Worm (Caenorhabditis elegans) whole organism, L4 larva: ENCODE results near the gene dhs-14.

Source experiments
- ceh-20 ChIP-seq: fragments of 200-800 bp; sonication (Bioruptor generic); IDR thresholded peaks from 2 replicates; pipeline ENCODE4 v1.3.6; 2022; ENCODE audit warnings: missing genetic modification reagents, missing genetic modification characterization, missing compliant biosample characterization
- ceh-82 ChIP-seq: sonication (generic microtip); optimal IDR thresholded peaks from 2 replicates; lab custom pipeline; 2017; ENCODE audit warnings: missing biosample characterization, missing genetic modification characterization
- hlh-11 ChIP-seq: fragments of 200-800 bp; sonication (Bioruptor generic); optimal IDR thresholded peaks from 2 replicates; lab custom pipeline; 2018; ENCODE audit warnings: mild to moderate bottlenecking, missing genetic modification characterization, missing compliant biosample characterization
- lin-13 ChIP-seq: fragments of 150-350 bp; optimal IDR thresholded peaks from 2 replicates; lab custom pipeline; 2014; ENCODE audit warnings: missing biosample characterization, missing genetic modification reagents, missing genetic modification characterization
- lin-39 ChIP-seq: fragments of 150-350 bp; optimal IDR thresholded peaks from 2 replicates; lab custom pipeline; 2014; ENCODE audit warnings: missing biosample characterization, missing genetic modification reagents, missing genetic modification characterization
- lsy-2 ChIP-seq, 2 experiments: fragments of 150-350 bp in 1 of 2; sonication (generic microtip) in 1 of 2; optimal IDR thresholded peaks; 2 replicates each; lab custom pipeline; 2014 to 2017; ENCODE audit warnings: missing biosample characterization in 2 of 2, missing genetic modification characterization in 2 of 2
- mdl-1 ChIP-seq, 2 experiments: fragments of 150-350 bp in 1 of 2; sonication (generic microtip) in 1 of 2; optimal IDR thresholded peaks; 2 replicates each; lab custom pipeline; 2014 to 2017; ENCODE audit warnings: missing biosample characterization in 2 of 2, missing genetic modification characterization in 2 of 2
- mep-1 ChIP-seq: fragments of 150-350 bp; sonication (generic microtip); optimal IDR thresholded peaks from 3 replicates; lab custom pipeline; 2014; ENCODE audit warnings: missing biosample characterization, missing genetic modification characterization
- nhr-11 ChIP-seq: fragments of 150-350 bp; optimal IDR thresholded peaks from 2 replicates; lab custom pipeline; 2014; ENCODE audit warnings: missing biosample characterization, missing genetic modification characterization
- nhr-25 ChIP-seq: sonication (generic microtip); optimal IDR thresholded peaks from 2 replicates; lab custom pipeline; 2017; ENCODE audit warnings: missing genetic modification characterization, mild to moderate bottlenecking, missing compliant biosample characterization, antibody characterized with exemption, moderate library complexity, borderline replicate concordance; ENCODE audit not compliant: insufficient read depth
- nhr-76 ChIP-seq: fragments of 150-350 bp; optimal IDR thresholded peaks from 2 replicates; lab custom pipeline; 2014; ENCODE audit warnings: missing biosample characterization, missing genetic modification characterization
- zag-1 ChIP-seq: fragments of 150-350 bp; optimal IDR thresholded peaks from 2 replicates; lab custom pipeline; 2014; ENCODE audit warnings: missing biosample characterization, missing genetic modification characterization

DNA sequence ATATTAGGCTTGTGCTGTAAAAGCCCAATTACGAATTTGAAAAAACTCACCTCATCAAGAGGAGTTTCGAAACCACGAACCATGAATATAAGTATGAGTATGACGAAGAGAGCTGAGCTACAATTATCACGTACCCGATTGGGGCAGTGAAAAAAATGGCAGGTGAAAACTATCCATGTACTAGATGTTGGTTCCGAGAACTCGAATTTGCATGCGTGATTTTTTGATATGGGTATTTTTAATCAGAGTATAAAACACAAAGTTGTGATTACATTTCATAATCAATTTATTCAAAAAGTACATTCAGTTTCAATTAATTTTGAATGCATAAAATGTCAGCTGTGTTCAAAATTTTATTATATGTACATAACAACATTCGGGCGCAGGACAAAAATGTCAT lies 48.9 kb upstream of the dhs-14 start, which contains the start of gene F54E2.9:
- TF ChIP-seq ceh-82 (tag; lab: Kevin White, UChicago) (no peak), hlh-11 (no peak), lsy-2 (tag; optimal IDR thresholded peaks at IDR 0.05; lab: Kevin White, UChicago) (no peak), nhr-25 (no peak), mep-1 (tag; lab: Kevin White, UChicago) (no peak), lin-39 (no peak), zag-1 (tag; lab: Kevin White, UChicago) (no peak), ceh-20 (GFP tag; lab: Robert Waterston, UW) (no peak), mdl-1 (tag; optimal IDR thresholded peaks at IDR 0.05; lab: Kevin White, UChicago) (no peak), lin-13 (no peak), nhr-11 (no peak), nhr-76 (tag; lab: Kevin White, UChicago) (no peak)
